Fruit fly (Drosophila melanogaster) whole organism, wandering third instar larva: Measurements from ENCODE around the gene Adi1.

ENCODE experiments used
- Abd-B ChIP-seq: fragments of >200 bp; optimal IDR thresholded peaks from 2 replicates; lab custom pipeline; 2017; ENCODE audit warnings: missing biosample characterization, missing genetic modification characterization
- CrebA ChIP-seq: fragments of 200-800 bp; sonication (Bioruptor generic); optimal IDR thresholded peaks from 2 replicates; lab custom pipeline; 2016; ENCODE audit warnings: missing biosample characterization, mild to moderate bottlenecking, missing genetic modification characterization, borderline replicate concordance
- Dfd ChIP-seq: fragments of >200 bp; optimal IDR thresholded peaks from 2 replicates; lab custom pipeline; 2017; ENCODE audit warnings: missing biosample characterization, missing genetic modification characterization
- Hr78 ChIP-seq: fragments of >200 bp; optimal IDR thresholded peaks from 2 replicates; lab custom pipeline; 2017; ENCODE audit warnings: missing biosample characterization, missing genetic modification characterization
- Rel ChIP-seq, 2 experiments: fragments of 200-800 bp; sonication (Bioruptor generic) in 1 of 2; optimal IDR thresholded peaks; 2 replicates in 1 of 2; 3 replicates in 1 of 2; lab custom pipeline; 2016 to 2019; ENCODE audit warnings: mild to moderate bottlenecking in 2 of 2, missing biosample characterization in 2 of 2, missing genetic modification characterization in 2 of 2, moderate library complexity in 1 of 2
- br ChIP-seq: fragments of 200-800 bp; sonication (Bioruptor generic); optimal IDR thresholded peaks from 2 replicates; lab custom pipeline; 2016; ENCODE audit warnings: missing biosample characterization, missing genetic modification characterization
- brk ChIP-seq: fragments of 200-800 bp; sonication (Bioruptor generic); optimal IDR thresholded peaks from 2 replicates; lab custom pipeline; 2016; ENCODE audit warnings: missing biosample characterization, mild to moderate bottlenecking, missing genetic modification characterization
- dmrt93B ChIP-seq: fragments of 200-800 bp; sonication (Bioruptor generic); optimal IDR thresholded peaks from 2 replicates; lab custom pipeline; 2018; ENCODE audit warnings: missing biosample characterization, mild to moderate bottlenecking, missing genetic modification characterization
- h ChIP-seq: fragments of 200-800 bp; sonication (Bioruptor generic); optimal IDR thresholded peaks from 3 replicates; lab custom pipeline; 2016; ENCODE audit warnings: missing biosample characterization, mild to moderate bottlenecking, missing genetic modification characterization
- psq ChIP-seq: fragments of 200-800 bp; sonication (Bioruptor generic); optimal IDR thresholded peaks from 3 replicates; lab custom pipeline; 2017; ENCODE audit warnings: missing biosample characterization, mild to moderate bottlenecking, missing genetic modification characterization, moderate library complexity
- rgr ChIP-seq: fragments of 200-800 bp; sonication (Bioruptor generic); optimal IDR thresholded peaks from 3 replicates; lab custom pipeline; 2016; ENCODE audit warnings: missing biosample characterization, mild to moderate bottlenecking, missing genetic modification characterization
- sv ChIP-seq: fragments of 200-800 bp; sonication (Bioruptor generic); optimal IDR thresholded peaks from 3 replicates; lab custom pipeline; 2016; ENCODE audit warnings: missing biosample characterization, missing genetic modification characterization
- usp ChIP-seq: fragments of >200 bp; optimal IDR thresholded peaks from 2 replicates; lab custom pipeline; 2017; ENCODE audit warnings: missing biosample characterization, missing genetic modification characterization

- no peak for TF ChIP-seq psq
- TF ChIP-seq h (GFP tag; lab: Kevin White, UChicago), result no peak
- TF ChIP-seq Hr78, result no peak
- no peak for TF ChIP-seq rgr
- TF ChIP-seq Abd-B (GFP tag; lab: Kevin White, UChicago), result no peak
- TF ChIP-seq Rel (GFP tag; optimal IDR thresholded peaks at IDR 0.05; lab: Kevin White, UChicago), result no peak
- no peak for TF ChIP-seq Rel (tag; optimal IDR thresholded peaks at IDR 0.05; lab: Kevin White, UChicago)
- TF ChIP-seq br (GFP tag; lab: Kevin White, UChicago), result no peak
- TF ChIP-seq Dfd (GFP tag; lab: Kevin White, UChicago), result no peak
- no peak for TF ChIP-seq dmrt93B (GFP tag; lab: Kevin White, UChicago)
- no peak for TF ChIP-seq CrebA (GFP tag; lab: Kevin White, UChicago)
- TF ChIP-seq brk (GFP tag; lab: Kevin White, UChicago), result no peak
- no peak for TF ChIP-seq sv (GFP tag; lab: Kevin White, UChicago)
- TF ChIP-seq usp (GFP tag; lab: Kevin White, UChicago), result no peak
Measured at dm6 chr3L:10625499-10625898, 37.7 kb upstream of the Adi1 start, which contains the start of gene CG43127.
